Fruit fly (Drosophila melanogaster) whole organism: ENCODE data around the gene CG14982.

Source experiments
- CG8478 ChIP-seq: fragments of >200 bp; optimal IDR thresholded peaks from 2 replicates; lab custom pipeline; 2018; ENCODE audit warnings: inconsistent platforms
- Dll ChIP-seq: fragments of >200 bp; optimal IDR thresholded peaks from 2 replicates; lab custom pipeline; 2017
- EcR ChIP-seq, 2 experiments: fragments of >200 bp; optimal IDR thresholded peaks; 2 replicates each; lab custom pipeline; 2017; ENCODE audit warnings: missing biosample characterization in 2 of 2, missing genetic modification characterization in 2 of 2, missing genetic modification reagents in 2 of 2
- pan ChIP-seq: fragments of >200 bp; optimal IDR thresholded peaks from 2 replicates; lab custom pipeline; 2017
- psq ChIP-seq: fragments of >200 bp; optimal IDR thresholded peaks from 2 replicates; lab custom pipeline; 2017
- usp ChIP-seq: fragments of >200 bp; optimal IDR thresholded peaks from 2 replicates; lab custom pipeline; 2017; ENCODE audit warnings: missing biosample characterization, missing genetic modification characterization, mixed read lengths

CG14982 gene

DNA sequence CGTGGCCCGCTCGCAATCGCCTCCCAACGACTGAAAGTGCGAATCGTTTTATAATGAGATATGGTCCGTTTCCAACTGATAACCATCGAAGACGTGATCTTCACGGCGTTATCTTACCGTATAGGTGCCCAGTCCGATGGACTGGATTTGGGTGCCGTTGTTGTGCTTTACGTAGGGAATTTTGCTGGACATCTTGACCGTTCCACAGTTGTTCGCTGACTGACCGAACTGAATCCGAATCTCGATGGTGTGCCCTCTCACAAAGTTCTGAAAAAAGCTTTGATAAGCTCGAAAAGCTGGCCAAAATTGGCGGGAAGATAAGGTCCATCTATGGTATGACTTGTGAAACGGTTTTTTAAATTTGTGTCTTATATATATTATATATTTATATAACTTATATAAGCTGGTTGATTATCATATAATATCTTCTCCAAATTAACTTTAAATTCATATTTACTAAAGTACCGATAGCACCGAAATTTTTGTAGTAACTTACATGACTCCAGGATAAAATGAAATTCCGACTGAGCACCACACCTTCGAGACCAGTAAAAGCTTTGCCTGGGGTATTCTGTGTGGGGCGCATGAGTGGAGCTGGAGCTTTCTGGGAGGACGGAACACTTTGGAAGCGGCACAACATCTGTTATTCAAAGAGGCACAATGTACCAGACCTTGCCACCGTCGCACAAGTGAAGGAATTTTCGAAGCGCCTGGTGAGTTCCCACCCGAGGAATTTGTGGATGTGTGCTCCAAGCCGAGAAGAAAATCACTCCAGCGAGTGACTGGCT lies at the start of gene CG14982, which contains the start of gene CG10863:
Gene CG14982, plus strand, starts transcription at position 470 of the 788 bp plus-strand sequence.
Gene CG10863, minus strand, starts transcription at position 225 of the 788 bp plus-strand sequence.
- TF ChIP-seq psq (lab: Kevin White, UChicago), result no peak
- TF ChIP-seq pan (lab: Kevin White, UChicago), result no peak
- no peak for TF ChIP-seq EcR (GFP tag; optimal IDR thresholded peaks at IDR 0.05; lab: Kevin White, UChicago)
- TF ChIP-seq usp (GFP tag; lab: Kevin White, UChicago), result no peak
- no peak for TF ChIP-seq Dll (lab: Kevin White, UChicago)

DNA sequence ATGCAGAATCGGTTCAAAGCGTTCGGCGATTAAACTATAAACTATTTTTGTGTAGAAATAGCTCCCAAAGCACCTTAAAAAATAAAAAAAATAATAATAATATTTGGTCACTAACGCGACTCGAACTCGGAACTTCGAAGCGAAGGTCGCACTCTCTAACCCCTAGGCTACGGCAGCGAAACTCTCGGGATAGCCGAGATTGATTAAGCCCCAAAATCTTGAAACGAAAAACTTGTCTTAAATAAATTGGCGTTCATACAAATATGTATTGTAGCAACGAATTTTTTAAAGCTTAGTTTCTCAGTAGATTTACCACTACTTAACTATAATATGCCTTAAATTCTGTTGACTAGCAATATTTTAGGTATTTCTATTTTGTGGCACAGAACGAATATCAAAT lies 48.1 kb upstream of the CG14982 start:
- TF ChIP-seq usp (GFP tag; lab: Kevin White, UChicago) (no peak), Dll (lab: Kevin White, UChicago) (no peak), CG8478 (lab: Kevin White, UChicago) (no peak), psq (lab: Kevin White, UChicago) (no peak), EcR (GFP tag; optimal IDR thresholded peaks at IDR 0.05; lab: Kevin White, UChicago) (no peak), pan (lab: Kevin White, UChicago) (no peak)

DNA sequence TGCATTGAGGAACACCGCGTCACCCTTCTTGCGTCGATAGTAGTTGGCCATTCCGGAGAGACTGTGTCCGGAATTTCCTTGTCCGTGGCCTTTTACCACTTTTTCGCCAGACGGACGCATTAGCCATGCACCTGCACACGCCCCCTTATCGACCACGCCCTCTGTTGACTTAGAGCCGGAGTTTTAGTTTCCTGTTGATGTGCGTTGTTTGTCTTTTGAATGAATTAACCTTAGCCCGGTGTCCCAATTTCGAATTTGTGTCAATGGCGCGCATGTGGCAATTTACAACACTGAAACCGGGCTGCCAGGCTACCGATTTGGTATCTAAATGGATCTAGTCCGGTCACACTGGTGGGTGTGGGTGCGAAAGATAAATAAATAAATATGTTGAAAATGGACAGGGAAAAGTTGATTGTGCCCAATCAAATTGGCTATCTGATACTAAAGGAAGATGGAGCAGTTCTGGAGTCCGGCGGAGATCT lies 45.9 kb upstream of the CG14982 start, which contains the start of the genes Gr63a and Lamtor4:
Gene Gr63a, minus strand, starts transcription at position 51 of the 482 bp plus-strand sequence.
Gene Lamtor4, plus strand, starts transcription at position 348 of the 482 bp plus-strand sequence.
- no peak for TF ChIP-seq psq (lab: Kevin White, UChicago)
- TF ChIP-seq pan (lab: Kevin White, UChicago), result no peak
- TF ChIP-seq EcR (GFP tag; optimal IDR thresholded peaks at IDR 0.05; lab: Kevin White, UChicago), result no peak

DNA sequence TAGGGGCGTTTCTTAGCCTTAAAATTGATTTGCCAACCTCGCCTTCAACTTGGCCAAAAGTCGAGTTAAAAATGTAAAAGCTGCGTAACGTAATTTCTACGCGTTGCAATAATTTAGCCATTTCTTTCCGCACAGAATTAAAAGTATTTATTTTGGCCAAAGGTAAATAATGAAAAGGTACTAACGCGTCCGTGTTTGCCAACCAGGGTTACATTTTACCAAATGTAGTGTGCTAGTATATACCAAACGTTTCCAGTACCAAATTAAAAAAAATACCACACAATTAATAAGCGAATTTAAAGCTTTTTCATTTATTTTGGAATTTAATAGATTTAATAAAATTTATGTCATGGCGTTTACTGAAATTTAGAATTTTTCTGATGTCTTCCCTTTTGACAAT lies 43.5 kb upstream of the CG14982 start, which contains the start of gene Ccz1:
Gene Ccz1, minus strand, starts transcription at position 179 of the 400 bp plus-strand sequence.
- TF ChIP-seq psq (lab: Kevin White, UChicago), result no peak
- TF ChIP-seq Dll (lab: Kevin White, UChicago), result no peak
- TF ChIP-seq EcR (GFP tag; optimal IDR thresholded peaks at IDR 0.05; lab: Kevin White, UChicago), result no peak
- TF ChIP-seq CG8478 (lab: Kevin White, UChicago), result no peak
- no peak for TF ChIP-seq pan (lab: Kevin White, UChicago)
- TF ChIP-seq usp (GFP tag; lab: Kevin White, UChicago), result no peak

DNA sequence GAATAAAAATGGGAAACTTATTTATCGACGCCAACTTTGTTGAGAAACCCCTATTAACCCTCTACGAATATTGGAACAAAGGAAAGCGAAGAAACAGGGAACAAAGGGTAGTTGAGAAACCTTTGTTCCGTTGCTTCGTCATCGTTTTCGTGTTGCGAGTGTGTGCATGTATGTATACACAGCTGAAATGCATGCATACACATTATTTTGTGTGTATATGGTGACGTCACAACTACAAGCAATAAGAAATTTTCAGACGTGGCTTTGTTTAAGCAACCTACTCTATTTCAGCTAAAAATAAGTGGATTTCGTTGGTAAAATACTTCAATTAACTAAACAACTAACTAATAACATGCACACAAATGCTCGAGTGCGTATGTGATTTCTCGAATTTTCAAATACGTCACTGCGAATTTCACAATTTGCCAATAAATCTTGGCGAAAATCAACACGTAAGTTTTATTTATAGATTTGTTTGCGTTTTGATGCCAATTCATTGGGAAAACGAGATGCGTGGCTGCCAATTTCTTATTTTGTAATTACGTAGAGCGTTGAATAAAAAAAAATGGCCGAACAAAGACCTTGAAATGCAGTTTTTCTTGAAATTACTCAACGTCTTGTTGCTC lies 40.5 kb upstream of the CG14982 start:
- TF ChIP-seq pan (lab: Kevin White, UChicago) (no peak), Dll (lab: Kevin White, UChicago) (no peak), usp (GFP tag; lab: Kevin White, UChicago) (no peak), psq (lab: Kevin White, UChicago) (no peak), CG8478 (lab: Kevin White, UChicago) (no peak), EcR (GFP tag; optimal IDR thresholded peaks at IDR 0.05; lab: Kevin White, UChicago) (no peak)

DNA sequence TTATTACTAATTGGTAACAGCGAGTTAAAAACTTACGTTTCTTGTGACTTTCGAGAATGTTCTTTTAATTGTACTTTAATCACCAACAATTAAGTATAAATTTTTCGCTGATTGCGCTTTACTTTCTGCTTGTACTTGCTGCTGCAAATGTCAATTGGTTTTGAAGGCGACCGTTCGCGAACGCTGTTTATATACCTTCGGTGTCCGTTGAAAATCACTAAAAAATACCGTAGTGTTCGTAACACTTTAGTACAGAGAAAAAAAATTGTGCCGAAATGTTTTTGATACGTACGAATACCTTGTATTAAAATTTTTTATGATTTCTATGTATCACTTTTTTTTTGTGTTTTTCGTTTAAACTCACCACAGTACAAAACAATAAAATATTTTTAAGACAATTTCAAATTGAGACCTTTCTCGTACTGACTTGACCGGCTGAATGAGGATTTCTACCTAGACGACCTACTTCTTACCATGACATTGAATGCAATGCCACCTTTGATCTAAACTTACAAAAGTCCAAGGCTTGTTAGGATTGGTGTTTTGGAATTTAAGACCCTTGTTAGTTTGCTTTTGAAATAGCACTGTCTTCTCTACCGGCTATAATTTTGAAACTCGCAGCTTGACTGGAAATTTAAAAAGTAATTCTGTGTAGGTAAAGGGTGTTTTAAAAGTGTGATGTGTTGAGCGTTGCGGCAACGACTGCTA lies 39.9 kb upstream of the CG14982 start, which contains the start of gene Ubi-p63E:
Gene Ubi-p63E, minus strand, starts transcription at position 694 of the 708 bp plus-strand sequence.
- TF ChIP-seq pan (lab: Kevin White, UChicago) (no peak), EcR (GFP tag; optimal IDR thresholded peaks at IDR 0.05; lab: Kevin White, UChicago) (no peak), CG8478 (lab: Kevin White, UChicago) (no peak), Dll (lab: Kevin White, UChicago) (no peak), usp (GFP tag; lab: Kevin White, UChicago) (no peak), psq (lab: Kevin White, UChicago) (no peak)

DNA sequence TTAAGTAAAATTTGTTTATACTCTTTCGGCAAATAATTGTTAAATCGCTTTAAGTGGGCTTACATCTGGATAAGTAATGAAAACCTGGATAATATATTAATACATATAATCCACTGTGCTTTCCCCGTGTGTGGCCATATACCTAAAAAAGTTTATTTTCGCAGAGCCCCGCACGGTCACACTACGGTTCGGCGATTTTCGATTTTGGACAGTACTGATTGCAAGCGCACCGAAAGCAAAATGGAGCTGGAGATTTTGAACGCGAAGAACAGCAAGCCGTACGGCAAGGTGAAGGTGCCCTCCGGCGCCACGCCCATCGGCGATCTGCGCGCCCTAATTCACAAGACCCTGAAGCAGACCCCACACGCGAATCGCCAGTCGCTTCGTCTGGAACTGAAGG lies 39.2 kb upstream of the CG14982 start, which contains the start of gene Sc2:
Gene Sc2, plus strand, starts transcription at position 192 of the 400 bp plus-strand sequence.
- no peak for TF ChIP-seq EcR (GFP tag; optimal IDR thresholded peaks at IDR 0.05; lab: Kevin White, UChicago)
- no peak for TF ChIP-seq Dll (lab: Kevin White, UChicago)
- TF ChIP-seq usp (GFP tag; lab: Kevin White, UChicago), result no peak
- TF ChIP-seq CG8478 (lab: Kevin White, UChicago), result no peak
- TF ChIP-seq pan (lab: Kevin White, UChicago), result no peak
- no peak for TF ChIP-seq psq (lab: Kevin White, UChicago)

DNA sequence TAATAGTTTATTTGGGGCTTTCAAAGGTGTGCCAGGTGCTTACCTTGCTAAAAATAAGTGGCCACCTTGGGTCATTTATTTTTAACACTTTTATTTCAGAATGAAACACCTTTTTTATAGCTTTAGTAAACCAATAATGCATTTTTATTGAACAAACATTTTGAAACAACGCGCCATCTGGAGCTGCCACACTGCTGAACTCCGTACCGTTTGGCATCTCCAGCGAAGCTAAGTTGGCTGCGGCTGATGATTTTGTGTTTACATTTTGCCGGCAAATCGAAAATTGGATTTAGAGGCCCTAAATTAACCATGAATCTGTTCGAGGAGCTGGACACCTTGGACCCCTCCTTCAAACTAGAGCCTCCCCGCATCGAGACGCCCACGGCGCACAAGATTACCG lies 37.4 kb upstream of the CG14982 start, which contains the start of gene ida:
Gene ida, plus strand, starts transcription at position 234 of the 400 bp plus-strand sequence.
- TF ChIP-seq usp (GFP tag; lab: Kevin White, UChicago) (no peak), CG8478 (lab: Kevin White, UChicago) (no peak), Dll (lab: Kevin White, UChicago) (no peak), psq (lab: Kevin White, UChicago) (no peak)

DNA sequence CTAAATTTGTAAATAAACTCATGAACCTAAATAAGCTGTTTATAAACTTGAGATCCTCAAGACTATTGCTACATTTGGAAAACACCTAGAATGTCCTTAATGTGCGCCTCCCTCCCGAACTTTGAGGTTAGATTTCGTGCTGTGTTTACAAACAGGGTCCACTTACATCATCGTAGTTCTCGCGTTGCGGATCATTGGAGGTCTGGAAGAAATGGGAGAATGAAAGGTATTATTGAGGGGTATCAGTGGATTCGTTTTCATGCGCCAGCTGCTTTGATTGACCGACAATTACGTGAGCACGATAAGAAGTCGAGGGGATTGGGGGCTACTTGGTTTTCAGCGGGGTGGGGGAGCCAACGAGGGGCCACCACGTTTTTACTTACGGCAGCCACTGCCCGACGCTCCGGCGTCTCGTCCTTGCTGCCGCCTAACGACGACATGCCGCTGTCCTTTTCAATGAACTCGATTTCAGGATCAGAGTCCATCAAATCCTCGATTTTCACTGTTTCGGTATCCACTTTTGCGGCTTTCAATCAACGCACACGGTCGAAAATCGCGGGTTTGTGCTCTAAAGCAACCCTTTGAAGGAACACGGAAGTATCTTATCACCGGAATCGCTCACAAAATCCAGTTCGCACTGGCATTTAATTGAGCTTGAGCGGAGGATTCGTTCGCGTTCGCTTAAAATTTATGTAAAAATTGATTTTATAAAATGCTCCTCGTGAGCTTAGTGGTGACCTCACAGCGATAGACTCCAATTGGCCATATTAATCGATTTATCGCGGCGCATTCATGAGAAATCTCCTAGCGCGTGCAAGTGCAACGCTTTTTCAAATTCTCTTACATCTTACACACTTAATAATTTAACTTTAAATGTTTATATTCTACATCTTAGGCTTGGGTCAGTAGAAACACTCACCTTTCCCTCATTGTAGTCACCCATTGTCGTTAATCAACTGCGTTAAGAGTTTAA lies 33.4 kb upstream of the CG14982 start:
- TF ChIP-seq EcR (GFP tag; optimal IDR thresholded peaks at IDR 0.05; lab: Kevin White, UChicago), result peak in 1 of 2 experiments; percentile 25
- no peak for TF ChIP-seq psq (lab: Kevin White, UChicago)
- no peak for TF ChIP-seq Dll (lab: Kevin White, UChicago)
- TF ChIP-seq CG8478 (lab: Kevin White, UChicago), result no peak
- no peak for TF ChIP-seq pan (lab: Kevin White, UChicago)
